Fruit fly (Drosophila melanogaster) whole organism, embryonic: ENCODE results near the gene brm.

Experiments
- ATbp ChIP-seq: fragments of 200-800 bp; sonication (Bioruptor generic); optimal IDR thresholded peaks from 2 replicates; lab custom pipeline; 2017; ENCODE audit warnings: missing biosample characterization, mild to moderate bottlenecking, missing genetic modification characterization, missing genetic modification reagents
- Bgb ChIP-seq: fragments of 200-800 bp; sonication (Bioruptor generic); IDR thresholded peaks from 2 replicates; pipeline ENCODE4 v1.3.6; 2022; ENCODE audit warnings: missing biosample characterization, missing genetic modification characterization; ENCODE audit not compliant: partially characterized antibody
- CG1024 ChIP-seq: fragments of 200-800 bp; sonication (Bioruptor generic); IDR thresholded peaks from 2 replicates; pipeline ENCODE4 v1.3.6; 2022; ENCODE audit warnings: missing biosample characterization, missing genetic modification characterization
- CG11247 ChIP-seq: fragments of 200-800 bp; sonication (Bioruptor generic); IDR thresholded peaks from 2 replicates; pipeline ENCODE4 v1.3.6; 2022; ENCODE audit warnings: missing biosample characterization, missing genetic modification characterization
- CG13624 ChIP-seq: fragments of 200-800 bp; sonication (Bioruptor generic); optimal IDR thresholded peaks from 2 replicates; lab custom pipeline; 2016; ENCODE audit warnings: missing biosample characterization, missing genetic modification characterization
- CG13894 ChIP-seq: fragments of 200-800 bp; sonication (Bioruptor generic); optimal IDR thresholded peaks from 3 replicates; lab custom pipeline; 2018; ENCODE audit warnings: missing biosample characterization, mild to moderate bottlenecking, missing genetic modification characterization, moderate library complexity
- CG14441 ChIP-seq: fragments of 200-800 bp; sonication (Bioruptor generic); IDR thresholded peaks from 2 replicates; pipeline ENCODE4 v1.3.6; 2022; ENCODE audit warnings: missing biosample characterization, missing genetic modification characterization
- CG14667 ChIP-seq: fragments of 200-800 bp; sonication (Bioruptor generic); IDR thresholded peaks from 2 replicates; pipeline ENCODE4 v1.3.6; 2022; ENCODE audit warnings: missing biosample characterization, missing genetic modification characterization
- CG14965 ChIP-seq: fragments of 200-800 bp; sonication (Bioruptor generic); optimal IDR thresholded peaks from 2 replicates; lab custom pipeline; 2016; ENCODE audit warnings: missing biosample characterization, missing genetic modification characterization, borderline replicate concordance
- CG1529 ChIP-seq: fragments of 200-800 bp; sonication (Bioruptor generic); optimal IDR thresholded peaks from 3 replicates; lab custom pipeline; 2018; ENCODE audit warnings: missing biosample characterization, missing genetic modification characterization
- CG15601 ChIP-seq: fragments of 200-800 bp; sonication (Bioruptor generic); optimal IDR thresholded peaks from 3 replicates; lab custom pipeline; 2019; ENCODE audit warnings: missing biosample characterization, mild to moderate bottlenecking, missing genetic modification characterization, moderate library complexity
- CG16779 ChIP-seq: fragments of 200-800 bp; sonication (Bioruptor generic); IDR thresholded peaks from 2 replicates; pipeline ENCODE4 v1.3.6; 2022; ENCODE audit warnings: missing biosample characterization, missing genetic modification characterization
- CG17361 ChIP-seq: fragments of 200-800 bp; sonication (Bioruptor generic); IDR thresholded peaks from 3 replicates; pipeline ENCODE4 v1.3.6; 2022; ENCODE audit warnings: missing biosample characterization, missing genetic modification characterization
- CG2120 ChIP-seq: fragments of 200-800 bp; sonication (Bioruptor generic); optimal IDR thresholded peaks from 3 replicates; lab custom pipeline; 2016; ENCODE audit warnings: missing biosample characterization, missing genetic modification characterization
- CG2202 ChIP-seq: fragments of 200-800 bp; sonication (Bioruptor generic); optimal IDR thresholded peaks from 2 replicates; lab custom pipeline; 2018; ENCODE audit warnings: missing biosample characterization, mild to moderate bottlenecking, missing genetic modification characterization
- CG2678 ChIP-seq: fragments of 200-800 bp; sonication (Bioruptor generic); optimal IDR thresholded peaks from 3 replicates; lab custom pipeline; 2019; ENCODE audit warnings: missing biosample characterization, mild to moderate bottlenecking, missing genetic modification characterization, moderate library complexity
- CG42726 ChIP-seq: fragments of 200-800 bp; sonication (Bioruptor generic); IDR thresholded peaks from 2 replicates; pipeline ENCODE4 v1.3.6; 2022; ENCODE audit warnings: missing biosample characterization, missing genetic modification characterization; ENCODE audit not compliant: partially characterized antibody
- CG4730 ChIP-seq: fragments of 200-800 bp; sonication (Bioruptor generic); IDR thresholded peaks from 2 replicates; pipeline ENCODE4 v1.3.6; 2022; ENCODE audit warnings: missing biosample characterization, missing genetic modification characterization
- CG5180 ChIP-seq: fragments of 200-800 bp; sonication (Bioruptor generic); optimal IDR thresholded peaks from 3 replicates; lab custom pipeline; 2017; ENCODE audit warnings: missing biosample characterization, missing genetic modification characterization, mild to moderate bottlenecking, moderate library complexity, missing genetic modification reagents
- CG6854 ChIP-seq: fragments of 200-800 bp; sonication (Bioruptor generic); optimal IDR thresholded peaks from 3 replicates; lab custom pipeline; 2017; ENCODE audit warnings: missing biosample characterization, mild to moderate bottlenecking, missing genetic modification characterization
- CG9727 ChIP-seq: fragments of 200-800 bp; sonication (Bioruptor generic); optimal IDR thresholded peaks from 3 replicates; lab custom pipeline; 2017; ENCODE audit warnings: missing biosample characterization, mild to moderate bottlenecking, missing genetic modification characterization
- CTCF ChIP-seq: fragments of 200-800 bp; sonication (Bioruptor generic); optimal IDR thresholded peaks from 2 replicates; lab custom pipeline; 2017; ENCODE audit warnings: missing biosample characterization, mild to moderate bottlenecking, missing genetic modification characterization, moderate library complexity
- Camta ChIP-seq: fragments of 200-800 bp; sonication (Bioruptor generic); optimal IDR thresholded peaks from 2 replicates; lab custom pipeline; 2016; ENCODE audit warnings: missing biosample characterization, missing genetic modification characterization
- CrebB ChIP-seq: fragments of 200-800 bp; sonication (Bioruptor generic); optimal IDR thresholded peaks from 3 replicates; lab custom pipeline; 2018; ENCODE audit warnings: missing biosample characterization, mild to moderate bottlenecking, missing genetic modification characterization
- Dref ChIP-seq: fragments of 200-800 bp; sonication (Bioruptor generic); IDR thresholded peaks from 2 replicates; pipeline ENCODE4 v1.3.6; 2022; ENCODE audit warnings: missing biosample characterization, missing genetic modification characterization
- Drgx ChIP-seq: fragments of 200-800 bp; sonication (Bioruptor generic); IDR thresholded peaks from 2 replicates; pipeline ENCODE4 v1.3.6; 2022; ENCODE audit warnings: missing biosample characterization, missing genetic modification characterization
- MESR4 ChIP-seq: fragments of 200-800 bp; sonication (Bioruptor generic); optimal IDR thresholded peaks from 2 replicates; lab custom pipeline; 2018; ENCODE audit warnings: missing biosample characterization, mild to moderate bottlenecking, missing genetic modification characterization, moderate library complexity
- Meics ChIP-seq: fragments of 200-800 bp; sonication (Bioruptor generic); optimal IDR thresholded peaks from 2 replicates; lab custom pipeline; 2017; ENCODE audit warnings: missing biosample characterization, mild to moderate bottlenecking, missing genetic modification characterization
- Nf-YA ChIP-seq: fragments of 200-800 bp; sonication (Bioruptor generic); IDR thresholded peaks from 2 replicates; pipeline ENCODE4 v1.3.6; 2022; ENCODE audit warnings: missing biosample characterization, missing genetic modification characterization
- Rx ChIP-seq: fragments of 200-800 bp; sonication (Bioruptor generic); IDR thresholded peaks from 2 replicates; pipeline ENCODE4 v1.3.6; 2022; ENCODE audit warnings: missing biosample characterization, missing genetic modification characterization
- Scr ChIP-seq: fragments of 200-800 bp; sonication (Bioruptor generic); IDR thresholded peaks from 2 replicates; pipeline ENCODE4 v1.3.6; 2022; ENCODE audit warnings: missing biosample characterization, missing genetic modification characterization; ENCODE audit not compliant: partially characterized antibody
- Sry-β ChIP-seq: fragments of 200-800 bp; sonication (Bioruptor generic); optimal IDR thresholded peaks from 2 replicates; lab custom pipeline; 2018; ENCODE audit warnings: missing biosample characterization, mild to moderate bottlenecking, missing genetic modification characterization, moderate library complexity
- Stat92E ChIP-seq, 3 experiments: fragments of >200 bp in 2 of 3; fragments of 200-800 bp in 1 of 3; sonication (Bioruptor generic) in 1 of 3; optimal IDR thresholded peaks; 2 replicates each; lab custom pipeline; 2017 to 2019; ENCODE audit warnings: missing biosample characterization in 3 of 3, missing genetic modification characterization in 3 of 3, mild to moderate bottlenecking in 1 of 3, moderate library complexity in 1 of 3
- abd-A ChIP-seq: fragments of 200-800 bp; sonication (Bioruptor generic); optimal IDR thresholded peaks from 3 replicates; lab custom pipeline; 2019; ENCODE audit warnings: missing biosample characterization, mild to moderate bottlenecking, missing genetic modification characterization, moderate library complexity
- ase ChIP-seq: fragments of 200-800 bp; sonication (Bioruptor generic); IDR thresholded peaks from 3 replicates; pipeline ENCODE4 v1.3.6; 2022; ENCODE audit warnings: missing biosample characterization, missing genetic modification characterization
- bowl ChIP-seq: fragments of 200-800 bp; sonication (Bioruptor generic); IDR thresholded peaks from 2 replicates; pipeline ENCODE4 v1.3.6; 2022; ENCODE audit warnings: missing biosample characterization, missing genetic modification characterization
- crol ChIP-seq: fragments of 200-800 bp; sonication (Bioruptor generic); IDR thresholded peaks from 2 replicates; pipeline ENCODE4 v1.3.6; 2022; ENCODE audit warnings: missing biosample characterization, missing genetic modification characterization
- dimm ChIP-seq: fragments of 200-800 bp; sonication (Bioruptor generic); IDR thresholded peaks from 2 replicates; pipeline ENCODE4 v1.3.6; 2022; ENCODE audit warnings: missing biosample characterization, missing genetic modification characterization
- eve ChIP-seq, 2 experiments: fragments of >200 bp; optimal IDR thresholded peaks; 2 replicates each; lab custom pipeline; 2017; ENCODE audit warnings: missing biosample characterization in 2 of 2, missing genetic modification characterization in 2 of 2
- ftz-f1 ChIP-seq: fragments of 200-800 bp; sonication (Bioruptor generic); optimal IDR thresholded peaks from 2 replicates; lab custom pipeline; 2016; ENCODE audit warnings: missing biosample characterization, missing genetic modification characterization
- lbe ChIP-seq: fragments of 200-800 bp; sonication (Bioruptor generic); optimal IDR thresholded peaks from 2 replicates; lab custom pipeline; 2016; ENCODE audit warnings: missing biosample characterization, mild to moderate bottlenecking, missing genetic modification characterization
- pan ChIP-seq, 4 experiments: fragments of >200 bp in 3 of 4; fragments of 200-800 bp in 1 of 4; sonication (Bioruptor generic) in 1 of 4; optimal IDR thresholded peaks in 3 of 4; IDR thresholded peaks in 1 of 4; 2 replicates each; pipeline versions ENCODE4 v1.3.6 to Lab custom; 2017 to 2022; ENCODE audit warnings: missing biosample characterization in 2 of 4, missing genetic modification characterization in 2 of 4, mixed read lengths in 1 of 4
- pho ChIP-seq: fragments of 200-800 bp; sonication (Bioruptor generic); optimal IDR thresholded peaks from 2 replicates; lab custom pipeline; 2016; ENCODE audit warnings: missing biosample characterization, missing genetic modification characterization
- pros ChIP-seq: fragments of 200-800 bp; sonication (Bioruptor generic); optimal IDR thresholded peaks from 3 replicates; lab custom pipeline; 2019; ENCODE audit warnings: missing biosample characterization, mild to moderate bottlenecking, missing genetic modification characterization, moderate library complexity
- scrt ChIP-seq: fragments of 200-800 bp; sonication (Bioruptor generic); optimal IDR thresholded peaks from 2 replicates; lab custom pipeline; 2018; ENCODE audit warnings: missing biosample characterization, mild to moderate bottlenecking, missing genetic modification characterization, moderate library complexity
- sd ChIP-seq: fragments of 200-800 bp; sonication (Bioruptor generic); optimal IDR thresholded peaks from 3 replicates; lab custom pipeline; 2018; ENCODE audit warnings: missing biosample characterization, mild to moderate bottlenecking, missing genetic modification characterization, moderate library complexity
- shn ChIP-seq: fragments of 200-800 bp; sonication (Bioruptor generic); optimal IDR thresholded peaks from 3 replicates; lab custom pipeline; 2016; ENCODE audit warnings: missing biosample characterization, missing genetic modification characterization
- so ChIP-seq: fragments of 200-800 bp; sonication (Bioruptor generic); IDR thresholded peaks from 3 replicates; pipeline ENCODE4 v1.3.6; 2022; ENCODE audit warnings: missing biosample characterization, missing genetic modification characterization
- unpg ChIP-seq: fragments of 200-800 bp; sonication (Bioruptor generic); optimal IDR thresholded peaks from 3 replicates; lab custom pipeline; 2018; ENCODE audit warnings: missing biosample characterization, mild to moderate bottlenecking, missing genetic modification characterization, moderate library complexity
- wdn ChIP-seq: fragments of 200-800 bp; sonication (Bioruptor generic); IDR thresholded peaks from 2 replicates; pipeline ENCODE4 v1.3.6; 2022; ENCODE audit warnings: missing biosample characterization, missing genetic modification characterization

Gene brm

DNA sequence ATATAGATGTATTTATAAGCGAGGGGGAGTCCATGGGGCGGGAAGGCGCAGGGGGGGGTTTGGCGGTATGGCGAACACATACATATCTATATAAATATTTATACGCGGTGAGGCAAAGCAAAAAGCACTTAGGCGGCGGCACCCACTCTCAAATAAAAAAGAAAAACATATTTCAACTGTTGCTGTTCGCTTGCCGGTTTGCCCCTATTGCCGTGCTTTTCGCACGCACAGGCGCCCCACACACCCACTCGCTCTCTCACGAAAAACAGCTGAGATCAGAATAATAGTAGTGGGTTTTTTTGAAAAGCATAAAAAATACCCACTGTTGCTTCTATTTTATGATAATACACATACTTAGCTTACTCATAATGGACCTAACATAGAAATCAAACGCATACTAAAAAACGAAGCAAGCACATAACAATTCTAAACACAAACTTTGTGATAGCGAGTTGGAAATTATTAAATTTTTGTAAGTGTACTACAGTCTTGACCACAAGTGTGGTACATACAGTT is 18.6 kb upstream of the brm start (continued):
- no peak for TF ChIP-seq CG1024 (GFP tag; lab: Robert Waterston, UW)
- peak; percentile 95 for TF ChIP-seq crol (GFP tag; lab: Robert Waterston, UW)
- no peak for TF ChIP-seq Dref
- no peak; the same call in 1 of the 2 replicates for TF ChIP-seq CG14667 (GFP tag; lab: Robert Waterston, UW)
- peak; percentile 72 for TF ChIP-seq CrebB
- no peak for TF ChIP-seq Sry-β (GFP tag; lab: Kevin White, UChicago)
- no peak for TF ChIP-seq MESR4
- peak; percentile 92 for TF ChIP-seq CG2678
- peak; percentile 84 for TF ChIP-seq Meics (GFP tag; lab: Kevin White, UChicago)
- TF ChIP-seq Scr (GFP tag; lab: Robert Waterston, UW): 0 out of 2 replicates have a peak, but pooled peaks have one; percentile 34
- peak; percentile 83 for TF ChIP-seq pho (GFP tag; lab: Kevin White, UChicago)
- peak; percentile 86 for TF ChIP-seq Drgx (GFP tag; lab: Robert Waterston, UW)
- peak; percentile 44; the same call in 1 of the 2 replicates for TF ChIP-seq Bgb
- peak; percentile 68 for TF ChIP-seq CG11247
- TF ChIP-seq CG13894 (tag; lab: Kevin White, UChicago): peak; percentile 92
- peak; percentile 94 for TF ChIP-seq abd-A
- TF ChIP-seq so (GFP tag; lab: Robert Waterston, UW): peak; percentile 69; the same call in 1 of the 3 replicates
- TF ChIP-seq dimm (GFP tag; lab: Robert Waterston, UW): no peak
- no peak for TF ChIP-seq Nf-YA (GFP tag; lab: Robert Waterston, UW)
- no peak for TF ChIP-seq ftz-f1 (GFP tag; lab: Kevin White, UChicago)
- peak; percentile 67 for TF ChIP-seq Camta (GFP tag; lab: Kevin White, UChicago)
- TF ChIP-seq sd (tag; lab: Kevin White, UChicago): peak; percentile 93
- TF ChIP-seq pan (optimal IDR thresholded peaks at IDR 0.05; lab: Kevin White, UChicago): no peak
- TF ChIP-seq pan (GFP tag; optimal IDR thresholded peaks at IDR 0.05 in 1 of 2, IDR thresholded peaks at IDR 0.05 in 1 of 2): peak in 1 of 2 experiments; percentile 80
- no peak for TF ChIP-seq CG14965 (GFP tag; lab: Kevin White, UChicago)
- TF ChIP-seq pros (GFP tag; lab: Kevin White, UChicago): no peak
- TF ChIP-seq ATbp (GFP tag; lab: Kevin White, UChicago): no peak
- no peak for TF ChIP-seq CG42726 (GFP tag; lab: Robert Waterston, UW)
- peak; percentile 11 for TF ChIP-seq CG1529 (GFP tag; lab: Kevin White, UChicago)
- TF ChIP-seq eve (GFP tag; optimal IDR thresholded peaks at IDR 0.05; lab: Kevin White, UChicago): peak in 1 of 2 experiments; percentile 85
- peak; percentile 35 for TF ChIP-seq CG5180 (GFP tag; lab: Kevin White, UChicago)
- no peak for TF ChIP-seq CG16779 (GFP tag; lab: Robert Waterston, UW)
- no peak for TF ChIP-seq ase (GFP tag; lab: Robert Waterston, UW)
- no peak for TF ChIP-seq Rx
- peak; percentile 46; the same call in 1 of the 2 replicates for TF ChIP-seq CG4730 (GFP tag; lab: Robert Waterston, UW)
- TF ChIP-seq shn: peak; percentile 77
- no peak for TF ChIP-seq CTCF (GFP tag; lab: Kevin White, UChicago)
- TF ChIP-seq bowl: no peak
- no peak for TF ChIP-seq CG2202 (tag; lab: Kevin White, UChicago)
- TF ChIP-seq Stat92E (GFP tag; optimal IDR thresholded peaks at IDR 0.05; lab: Kevin White, UChicago): no peak
- peak; percentile 87 for TF ChIP-seq CG13624 (GFP tag; lab: Kevin White, UChicago)
- TF ChIP-seq lbe (GFP tag; lab: Kevin White, UChicago): no peak
- peak; percentile 74 for TF ChIP-seq CG14441 (GFP tag; lab: Robert Waterston, UW)
- peak; percentile 81 for TF ChIP-seq CG9727
- TF ChIP-seq CG6854 (GFP tag; lab: Kevin White, UChicago): peak; percentile 69
- TF ChIP-seq wdn (GFP tag; lab: Robert Waterston, UW): peak; percentile 38; the same call in 1 of the 2 replicates
- TF ChIP-seq CG17361 (GFP tag; lab: Robert Waterston, UW): peak; percentile 75
- TF ChIP-seq CG2120 (GFP tag; lab: Kevin White, UChicago): peak; percentile 95
- TF ChIP-seq scrt (GFP tag; lab: Kevin White, UChicago): peak; percentile 87
- TF ChIP-seq CG15601 (tag; lab: Kevin White, UChicago): peak; percentile 26
- peak; percentile 76 for TF ChIP-seq unpg
